Worm (Caenorhabditis elegans) whole organism, early embryonic: ENCODE results near the gene ina-1.

ENCODE experiments used
- ceh-13 ChIP-seq: fragments of 200-800 bp; sonication (Bioruptor generic); optimal IDR thresholded peaks from 2 replicates; lab custom pipeline; 2018; ENCODE audit warnings: mild to moderate bottlenecking, missing genetic modification characterization, missing compliant biosample characterization
- ceh-36 ChIP-seq: sonication (generic microtip); optimal IDR thresholded peaks from 2 replicates; lab custom pipeline; 2016; ENCODE audit warnings: missing genetic modification characterization, inconsistent platforms, missing compliant biosample characterization
- hnd-1 ChIP-seq: sonication (generic microtip); optimal IDR thresholded peaks from 2 replicates; lab custom pipeline; 2016; ENCODE audit warnings: missing genetic modification characterization, missing compliant biosample characterization
- sea-1 ChIP-seq: fragments of 200-800 bp; sonication (Bioruptor generic); conservative IDR thresholded peaks from 2 replicates; pipeline ENCODE4 v1.3.6; 2022; ENCODE audit warnings: missing genetic modification characterization, missing compliant biosample characterization
- tbx-11 ChIP-seq: fragments of 200-800 bp; sonication (Bioruptor generic); IDR thresholded peaks from 2 replicates; pipeline ENCODE4 v1.3.6; 2022; ENCODE audit warnings: missing genetic modification characterization, missing compliant biosample characterization
- tra-4 ChIP-seq: sonication (generic microtip); optimal IDR thresholded peaks from 2 replicates; lab custom pipeline; 2017; ENCODE audit warnings: missing genetic modification characterization, missing compliant biosample characterization

DNA sequence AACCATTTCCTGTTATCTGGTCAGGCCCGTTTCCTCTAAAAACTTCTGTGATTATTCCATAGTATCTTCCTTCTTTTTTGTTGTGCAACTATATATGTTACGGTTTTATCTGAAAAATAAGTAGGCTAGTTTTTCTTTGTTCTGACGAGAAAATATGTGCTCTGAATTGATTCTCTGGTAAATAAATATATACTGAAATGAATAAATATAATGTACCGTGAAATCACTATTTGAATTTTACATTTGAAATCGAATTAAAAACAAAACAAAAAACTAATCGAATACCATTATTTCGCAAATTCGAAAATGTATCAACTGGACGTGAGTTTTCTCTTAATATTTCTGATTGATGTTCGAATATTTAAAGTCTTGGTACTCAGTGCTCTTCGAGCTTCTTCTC, 42.0 kb downstream of the ina-1 start, which contains the start of gene ZK512.10:
- TF ChIP-seq tra-4 (tag; lab: Kevin White, UChicago) (no peak), sea-1 (GFP tag; lab: Robert Waterston, UW) (no peak), tbx-11 (GFP tag; lab: Robert Waterston, UW) (no peak), ceh-36 (tag; lab: Kevin White, UChicago) (no peak), hnd-1 (tag; lab: Kevin White, UChicago) (no peak), ceh-13 (no peak)
